Fruit fly (Drosophila melanogaster): ENCODE results near the gene CG11779.

Gene CG11779

dm6 chr3R:19105821-19106220 lies 53.9 kb downstream of the CG11779 start (continued):
- TF ChIP-seq HLH3B (GFP tag; IDR thresholded peaks at IDR 0.05) = no peak
- no peak for TF ChIP-seq trh (GFP tag; optimal IDR thresholded peaks at IDR 0.05)
- TF ChIP-seq gt (GFP tag; IDR thresholded peaks at IDR 0.05) = no peak
- TF ChIP-seq Dip2 (GFP tag; IDR thresholded peaks at IDR 0.05) = no peak
- no peak for TF ChIP-seq Bteb2 (GFP tag; optimal IDR thresholded peaks at IDR 0.05)
- no peak for TF ChIP-seq tx (GFP tag; optimal IDR thresholded peaks at IDR 0.05)
- no peak for TF ChIP-seq Ets97D (GFP tag; optimal IDR thresholded peaks at IDR 0.05)
- no peak for TF ChIP-seq CG1792 (GFP tag; optimal IDR thresholded peaks at IDR 0.05)
- TF ChIP-seq dati (GFP tag; IDR thresholded peaks at IDR 0.05) = no peak
- no peak for TF ChIP-seq CG14050 (GFP tag; IDR thresholded peaks at IDR 0.05)
- TF ChIP-seq Aef1 (GFP tag; IDR thresholded peaks at IDR 0.05) = no peak
- no peak for TF ChIP-seq Sin3A (optimal IDR thresholded peaks at IDR 0.05)
- TF ChIP-seq CG13775 (GFP tag; optimal IDR thresholded peaks at IDR 0.05) = peak; percentile 2
- TF ChIP-seq bsh (GFP tag; optimal IDR thresholded peaks at IDR 0.05) = peak; percentile 62 to 76
- TF ChIP-seq NFAT (GFP tag; IDR thresholded peaks at IDR 0.05) = no peak
- TF ChIP-seq CG31365 (tag; optimal IDR thresholded peaks at IDR 0.05) = no peak
- no peak for TF ChIP-seq CG32772 (GFP tag; IDR thresholded peaks at IDR 0.05)
- TF ChIP-seq vvl (GFP tag; IDR thresholded peaks at IDR 0.05) = 0 out of 2 replicates have a peak, but pooled peaks have one; percentile 35
- TF ChIP-seq CG2678 (tag; optimal IDR thresholded peaks at IDR 0.05) = peak; percentile 14
- TF ChIP-seq Camta (GFP tag; optimal IDR thresholded peaks at IDR 0.05) = no peak
- TF ChIP-seq Antp (GFP tag; optimal IDR thresholded peaks at IDR 0.05) = no peak
- no peak for TF ChIP-seq fru (optimal IDR thresholded peaks at IDR 0.05)
- TF ChIP-seq hth (optimal IDR thresholded peaks at IDR 0.05) = no peak
- TF ChIP-seq tup (GFP tag; optimal IDR thresholded peaks at IDR 0.05) = no peak
- TF ChIP-seq CG11560 (tag; IDR thresholded peaks at IDR 0.05) = no peak
- peak in 1 of 2 experiments; percentile 69 for TF ChIP-seq eve (GFP tag; optimal IDR thresholded peaks at IDR 0.05)
- TF ChIP-seq phol (tag; optimal IDR thresholded peaks at IDR 0.05) = peak; percentile 53
- no peak for TF ChIP-seq Deaf1 (tag; optimal IDR thresholded peaks at IDR 0.05)
- no peak for TF ChIP-seq vfl (GFP tag; optimal IDR thresholded peaks at IDR 0.05)
- no peak for TF ChIP-seq CG8944 (GFP tag; optimal IDR thresholded peaks at IDR 0.05)
- no peak for TF ChIP-seq CG12071 (GFP tag; optimal IDR thresholded peaks at IDR 0.05)
- TF ChIP-seq CG33557 (GFP tag; optimal IDR thresholded peaks at IDR 0.05) = no peak
- TF ChIP-seq NK7.1 (GFP tag; optimal IDR thresholded peaks at IDR 0.05) = no peak
- no peak for TF ChIP-seq Ada2b (GFP tag; IDR thresholded peaks at IDR 0.05)
- TF ChIP-seq emc (GFP tag; optimal IDR thresholded peaks at IDR 0.05) = no peak
- TF ChIP-seq Rx (GFP tag; IDR thresholded peaks at IDR 0.05) = no peak
- TF ChIP-seq ara (GFP tag; IDR thresholded peaks at IDR 0.05) = no peak
- no peak for TF ChIP-seq CG10462 (GFP tag; optimal IDR thresholded peaks at IDR 0.05)
- TF ChIP-seq CG4404 (GFP tag; IDR thresholded peaks at IDR 0.05) = no peak; the same call in 1 of the 2 replicates
- no peak for TF ChIP-seq CG13123 (GFP tag; optimal IDR thresholded peaks at IDR 0.05)
- TF ChIP-seq stc (GFP tag; IDR thresholded peaks at IDR 0.05) = peak; percentile 19; the same call in 1 of the 2 replicates
- TF ChIP-seq CG5245 (GFP tag; optimal IDR thresholded peaks at IDR 0.05) = no peak
- peak; percentile 67 for TF ChIP-seq dmrt11E (tag; optimal IDR thresholded peaks at IDR 0.05)
- TF ChIP-seq CrebB (tag; optimal IDR thresholded peaks at IDR 0.05) = no peak
- TF ChIP-seq wdn (GFP tag; IDR thresholded peaks at IDR 0.05) = no peak
- no peak for TF ChIP-seq CG9609 (GFP tag; optimal IDR thresholded peaks at IDR 0.05)
- TF ChIP-seq CG4424 (GFP tag; optimal IDR thresholded peaks at IDR 0.05) = no peak
- no peak for TF ChIP-seq CG3407 (GFP tag; optimal IDR thresholded peaks at IDR 0.05)
- no peak for TF ChIP-seq CG33213 (GFP tag; optimal IDR thresholded peaks at IDR 0.05)
- TF ChIP-seq Mes4 (GFP tag; optimal IDR thresholded peaks at IDR 0.05) = peak; percentile 30
- TF ChIP-seq Stat92E (GFP tag; optimal IDR thresholded peaks at IDR 0.05) = no peak
- no peak for TF ChIP-seq Rfx (GFP tag; IDR thresholded peaks at IDR 0.05)
- no peak for TF ChIP-seq H15 (GFP tag; IDR thresholded peaks at IDR 0.05)
- TF ChIP-seq hb (GFP tag; IDR thresholded peaks at IDR 0.05; ENCODE audit: partially characterized antibody) = no peak

All from whole organism, embryonic.